Worm (Caenorhabditis elegans) whole organism, L3 larva: ENCODE results near the gene Y20C6A.1.

Experiments
- aly-2 ChIP-seq: fragments of 150-350 bp; optimal IDR thresholded peaks from 2 replicates; lab custom pipeline; 2014; ENCODE audit warnings: missing biosample characterization, missing genetic modification characterization
- ama-1 ChIP-seq: fragments of 150-350 bp; optimal IDR thresholded peaks from 2 replicates; lab custom pipeline; 2018
- elt-2 ChIP-seq: sonication (generic microtip); optimal IDR thresholded peaks from 2 replicates; lab custom pipeline; 2016; ENCODE audit warnings: missing genetic modification reagents, mild to moderate bottlenecking, missing genetic modification characterization, missing compliant biosample characterization
- eor-1 ChIP-seq, 2 experiments: fragments of 150-350 bp; optimal IDR thresholded peaks; 2 replicates each; lab custom pipeline; 2014 to 2018; ENCODE audit warnings: missing biosample characterization in 2 of 2, missing genetic modification characterization in 2 of 2
- fkh-10 ChIP-seq: sonication (generic microtip); optimal IDR thresholded peaks from 2 replicates; lab custom pipeline; 2017; ENCODE audit warnings: missing biosample characterization, missing genetic modification reagents, missing genetic modification characterization
- lin-39 ChIP-seq: fragments of 150-350 bp; optimal IDR thresholded peaks from 2 replicates; lab custom pipeline; 2018; ENCODE audit warnings: missing biosample characterization, missing genetic modification reagents, missing genetic modification characterization
- nhr-23 ChIP-seq: fragments of 150-350 bp; optimal IDR thresholded peaks from 2 replicates; lab custom pipeline; 2014; ENCODE audit warnings: missing biosample characterization, missing genetic modification reagents, missing genetic modification characterization
- nhr-67 ChIP-seq: fragments of 150-350 bp; optimal IDR thresholded peaks from 2 replicates; lab custom pipeline; 2014; ENCODE audit warnings: missing biosample characterization, missing genetic modification characterization
- nhr-77 ChIP-seq: fragments of 150-350 bp; optimal IDR thresholded peaks from 2 replicates; lab custom pipeline; 2014; ENCODE audit warnings: missing biosample characterization, missing genetic modification characterization
- pqm-1 ChIP-seq: fragments of 150-350 bp; optimal IDR thresholded peaks from 2 replicates; lab custom pipeline; 2017; ENCODE audit warnings: missing biosample characterization, missing genetic modification characterization, inconsistent platforms
- ztf-11 ChIP-seq: fragments of 150-350 bp; optimal IDR thresholded peaks from 2 replicates; lab custom pipeline; 2014; ENCODE audit warnings: missing biosample characterization, missing genetic modification characterization

DNA sequence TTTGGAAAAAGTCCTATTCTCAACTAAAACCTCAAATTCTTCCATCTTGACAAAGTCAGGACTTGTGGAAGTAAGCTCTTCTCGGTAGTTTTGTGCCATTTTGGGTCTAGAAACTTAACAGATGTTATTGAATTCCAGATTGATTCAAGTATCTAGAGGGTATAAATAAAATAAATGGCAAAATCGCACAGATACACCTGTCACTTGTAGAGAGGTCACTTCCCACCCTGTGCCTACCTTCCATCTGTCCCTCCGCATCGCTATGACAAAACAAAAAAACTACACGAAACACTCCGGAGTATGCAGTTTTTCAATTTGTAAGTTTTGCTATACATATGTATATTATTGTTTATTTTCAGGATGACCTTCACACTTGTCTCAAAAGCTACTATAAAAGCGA is 3.4 kb upstream of the Y20C6A.1 start, which contains the start of gene Y20C6A.4:
- TF ChIP-seq nhr-67 (tag; lab: Kevin White, UChicago): no peak
- TF ChIP-seq aly-2 (tag; lab: Kevin White, UChicago): no peak
- TF ChIP-seq elt-2 (tag; lab: Kevin White, UChicago): no peak
- no peak for TF ChIP-seq ztf-11 (tag; lab: Kevin White, UChicago)
- no peak for TF ChIP-seq ama-1
- TF ChIP-seq nhr-23: no peak
- TF ChIP-seq lin-39 (tag; lab: Kevin White, UChicago): no peak
- no peak for TF ChIP-seq pqm-1 (tag; lab: Kevin White, UChicago)
- TF ChIP-seq nhr-77 (tag; lab: Kevin White, UChicago): no peak
- TF ChIP-seq fkh-10 (GFP tag; lab: Kevin White, UChicago): no peak
- no peak for TF ChIP-seq eor-1 (tag; optimal IDR thresholded peaks at IDR 0.05; lab: Kevin White, UChicago)
